Fruit fly (Drosophila melanogaster): ENCODE measurements around the gene cv.

The cv gene

dm6 chrX:5735268-5735941, 45.6 kb downstream of the cv start:
- TF ChIP-seq D1 (tag; optimal IDR thresholded peaks at IDR 0.05) = no peak
- peak; percentile 65 for TF ChIP-seq rn (GFP tag; IDR thresholded peaks at IDR 0.05)
- peak; percentile 80 for TF ChIP-seq CG17806 (tag; optimal IDR thresholded peaks at IDR 0.05)
- peak; percentile 93 for TF ChIP-seq CG4496 (GFP tag; IDR thresholded peaks at IDR 0.05)
- TF ChIP-seq CG34367 (tag; optimal IDR thresholded peaks at IDR 0.05) = peak; percentile 84
- TF ChIP-seq CG8301 (tag; optimal IDR thresholded peaks at IDR 0.05) = peak; percentile 70
- TF ChIP-seq CG32121 (GFP tag; IDR thresholded peaks at IDR 0.05) = peak; percentile 90
- TF ChIP-seq CG13204 (GFP tag; optimal IDR thresholded peaks at IDR 0.05) = peak; percentile 78
- peak; percentile 8 for TF ChIP-seq EcR (GFP tag; optimal IDR thresholded peaks at IDR 0.05)
- TF ChIP-seq CG9948 (tag; optimal IDR thresholded peaks at IDR 0.05) = peak; percentile 79
- TF ChIP-seq Ets98B (GFP tag; IDR thresholded peaks at IDR 0.05) = peak; percentile 93
- peak; percentile 95 for TF ChIP-seq CG12605 (GFP tag; IDR thresholded peaks at IDR 0.05)
- peak; percentile 89 for TF ChIP-seq Pif1B (GFP tag; optimal IDR thresholded peaks at IDR 0.05)
- peak; percentile 67 for TF ChIP-seq gl (tag; optimal IDR thresholded peaks at IDR 0.05)
- TF ChIP-seq CG14655 (GFP tag; optimal IDR thresholded peaks at IDR 0.05) = peak; percentile 74
- TF ChIP-seq CG10348 (GFP tag; IDR thresholded peaks at IDR 0.05) = peak; percentile 46; the same call in 1 of the 2 replicates
- TF ChIP-seq CG8159 (tag; optimal IDR thresholded peaks at IDR 0.05) = peak; percentile 84
- peak; percentile 87 for TF ChIP-seq CG15710 (tag; optimal IDR thresholded peaks at IDR 0.05)
- TF ChIP-seq fd96Ca (GFP tag; IDR thresholded peaks at IDR 0.05) = 0 out of 3 replicates have a peak, but pooled peaks have one; percentile 17
- TF ChIP-seq Pif1A (GFP tag; optimal IDR thresholded peaks at IDR 0.05) = peak; percentile 92
- peak; percentile 91 for TF ChIP-seq Snoo (tag; optimal IDR thresholded peaks at IDR 0.05)

- TF ChIP-seq Ets98B (GFP tag; IDR thresholded peaks at IDR 0.05) (peak; percentile 64), CG15710 (tag; optimal IDR thresholded peaks at IDR 0.05) (peak; percentile 7), CG9948 (tag; optimal IDR thresholded peaks at IDR 0.05) (peak; percentile 10), gl (tag; optimal IDR thresholded peaks at IDR 0.05) (no peak), CG13204 (GFP tag; optimal IDR thresholded peaks at IDR 0.05) (peak; percentile 95), CG8301 (tag; optimal IDR thresholded peaks at IDR 0.05) (no peak), Snoo (tag; optimal IDR thresholded peaks at IDR 0.05) (no peak), CG32121 (GFP tag; IDR thresholded peaks at IDR 0.05) (peak; percentile 72), CG10348 (GFP tag; IDR thresholded peaks at IDR 0.05) (0 out of 2 replicates have a peak, but pooled peaks have one; percentile 37), CG12605 (GFP tag; IDR thresholded peaks at IDR 0.05) (0 out of 2 replicates have a peak, but pooled peaks have one; percentile 17), Pif1B (GFP tag; optimal IDR thresholded peaks at IDR 0.05) (no peak), CG4496 (GFP tag; IDR thresholded peaks at IDR 0.05) (peak; percentile 85), CG8159 (tag; optimal IDR thresholded peaks at IDR 0.05) (peak; percentile 26), Pif1A (GFP tag; optimal IDR thresholded peaks at IDR 0.05) (no peak), CG14655 (GFP tag; optimal IDR thresholded peaks at IDR 0.05) (no peak), rn (GFP tag; IDR thresholded peaks at IDR 0.05) (peak; percentile 56; the same call in 1 of the 2 replicates), CG34367 (tag; optimal IDR thresholded peaks at IDR 0.05) (no peak), fd96Ca (GFP tag; IDR thresholded peaks at IDR 0.05) (peak; percentile 76; the same call in 2 of the 3 replicates), EcR (GFP tag; optimal IDR thresholded peaks at IDR 0.05) (no peak), D1 (tag; optimal IDR thresholded peaks at IDR 0.05) (no peak), CG17806 (tag; optimal IDR thresholded peaks at IDR 0.05) (no peak)
These were observed 47.4 kb downstream of the cv start for dm6 chrX:5737157-5737556.

- no peak for TF ChIP-seq rn (GFP tag; IDR thresholded peaks at IDR 0.05)
- no peak for TF ChIP-seq CG8301 (tag; optimal IDR thresholded peaks at IDR 0.05)
- TF ChIP-seq fd96Ca (GFP tag; IDR thresholded peaks at IDR 0.05) = peak; percentile 23; the same call in 1 of the 3 replicates
- TF ChIP-seq CG13204 (GFP tag; optimal IDR thresholded peaks at IDR 0.05) = no peak
- TF ChIP-seq Pif1B (GFP tag; optimal IDR thresholded peaks at IDR 0.05) = peak; percentile 1
- no peak for TF ChIP-seq Snoo (tag; optimal IDR thresholded peaks at IDR 0.05)
- TF ChIP-seq Ets98B (GFP tag; IDR thresholded peaks at IDR 0.05) = peak; percentile 45
- peak; percentile 18 for TF ChIP-seq CG14655 (GFP tag; optimal IDR thresholded peaks at IDR 0.05)
- TF ChIP-seq CG17806 (tag; optimal IDR thresholded peaks at IDR 0.05) = no peak
- TF ChIP-seq CG8159 (tag; optimal IDR thresholded peaks at IDR 0.05) = no peak
- TF ChIP-seq CG12605 (GFP tag; IDR thresholded peaks at IDR 0.05) = peak; percentile 22; the same call in 1 of the 2 replicates
- peak; percentile 6 for TF ChIP-seq Pif1A (GFP tag; optimal IDR thresholded peaks at IDR 0.05)
- TF ChIP-seq EcR (GFP tag; optimal IDR thresholded peaks at IDR 0.05) = no peak
- no peak for TF ChIP-seq D1 (tag; optimal IDR thresholded peaks at IDR 0.05)
- no peak for TF ChIP-seq CG10348 (GFP tag; IDR thresholded peaks at IDR 0.05)
- TF ChIP-seq CG34367 (tag; optimal IDR thresholded peaks at IDR 0.05) = no peak
- TF ChIP-seq CG15710 (tag; optimal IDR thresholded peaks at IDR 0.05) = no peak
- TF ChIP-seq CG32121 (GFP tag; IDR thresholded peaks at IDR 0.05) = peak; percentile 33; the same call in 1 of the 2 replicates
- TF ChIP-seq CG4496 (GFP tag; IDR thresholded peaks at IDR 0.05) = no peak
- TF ChIP-seq gl (tag; optimal IDR thresholded peaks at IDR 0.05) = no peak
- no peak for TF ChIP-seq CG9948 (tag; optimal IDR thresholded peaks at IDR 0.05)
These were observed 47.9 kb downstream of the cv start, which contains the start of gene Snx27 for dm6 chrX:5737676-5738220. Snx27 (minus strand) TSS chrX:5738031.

dm6 chrX:5741625-5742024, 51.8 kb downstream of the cv start:
- TF ChIP-seq Pif1A (GFP tag; optimal IDR thresholded peaks at IDR 0.05) = no peak
- no peak for TF ChIP-seq CG17806 (tag; optimal IDR thresholded peaks at IDR 0.05)
- TF ChIP-seq CG34367 (tag; optimal IDR thresholded peaks at IDR 0.05) = no peak
- TF ChIP-seq fd96Ca (GFP tag; IDR thresholded peaks at IDR 0.05) = no peak
- TF ChIP-seq CG14655 (GFP tag; optimal IDR thresholded peaks at IDR 0.05) = no peak
- no peak for TF ChIP-seq CG13204 (GFP tag; optimal IDR thresholded peaks at IDR 0.05)
- no peak for TF ChIP-seq CG9948 (tag; optimal IDR thresholded peaks at IDR 0.05)
- no peak for TF ChIP-seq CG32121 (GFP tag; IDR thresholded peaks at IDR 0.05)
- TF ChIP-seq CG4496 (GFP tag; IDR thresholded peaks at IDR 0.05) = no peak
- no peak for TF ChIP-seq CG10348 (GFP tag; IDR thresholded peaks at IDR 0.05)
- TF ChIP-seq CG8159 (tag; optimal IDR thresholded peaks at IDR 0.05) = no peak
